Fruit fly (Drosophila melanogaster) whole organism, embryonic: Measurements from ENCODE around the gene CG33514.

ENCODE experiments used
- Blimp-1 ChIP-seq: fragments of 200-800 bp; sonication (Bioruptor generic); optimal IDR thresholded peaks from 3 replicates; lab custom pipeline; 2018; ENCODE audit warnings: missing biosample characterization, missing genetic modification characterization, mild to moderate bottlenecking, moderate library complexity, missing genetic modification reagents
- CG10321 ChIP-seq: fragments of 200-800 bp; sonication (Bioruptor generic); IDR thresholded peaks from 2 replicates; pipeline ENCODE4 v1.3.6; 2022; ENCODE audit warnings: missing biosample characterization, missing genetic modification characterization
- CG10565 ChIP-seq: fragments of 200-800 bp; sonication (Bioruptor generic); optimal IDR thresholded peaks from 3 replicates; lab custom pipeline; 2016; ENCODE audit warnings: missing biosample characterization, mild to moderate bottlenecking, missing genetic modification characterization
- CG11093 ChIP-seq: fragments of 200-800 bp; sonication (Bioruptor generic); IDR thresholded peaks from 3 replicates; pipeline ENCODE4 v1.3.6; 2022; ENCODE audit warnings: missing biosample characterization, missing genetic modification characterization
- CG12942 ChIP-seq: fragments of 200-800 bp; sonication (Bioruptor generic); optimal IDR thresholded peaks from 3 replicates; lab custom pipeline; 2016; ENCODE audit warnings: missing biosample characterization, missing genetic modification characterization
- CG13123 ChIP-seq: fragments of 200-800 bp; sonication (Bioruptor generic); optimal IDR thresholded peaks from 2 replicates; lab custom pipeline; 2016; ENCODE audit warnings: missing biosample characterization, missing genetic modification characterization
- CG13624 ChIP-seq: fragments of 200-800 bp; sonication (Bioruptor generic); optimal IDR thresholded peaks from 2 replicates; lab custom pipeline; 2016; ENCODE audit warnings: missing biosample characterization, missing genetic modification characterization
- CG14710 ChIP-seq: fragments of 200-800 bp; sonication (Bioruptor generic); optimal IDR thresholded peaks from 3 replicates; lab custom pipeline; 2019; ENCODE audit warnings: missing biosample characterization, mild to moderate bottlenecking, missing genetic modification characterization, moderate library complexity
- CG15479 ChIP-seq: fragments of 200-800 bp; sonication (Bioruptor generic); optimal IDR thresholded peaks from 3 replicates; lab custom pipeline; 2019; ENCODE audit warnings: missing biosample characterization, mild to moderate bottlenecking, missing genetic modification characterization, moderate library complexity
- CG1602 ChIP-seq: fragments of 200-800 bp; sonication (Bioruptor generic); optimal IDR thresholded peaks from 3 replicates; lab custom pipeline; 2016; ENCODE audit warnings: missing biosample characterization, missing genetic modification characterization
- CG18011 ChIP-seq: fragments of 200-800 bp; sonication (Bioruptor generic); optimal IDR thresholded peaks from 2 replicates; lab custom pipeline; 2017; ENCODE audit warnings: missing biosample characterization, missing genetic modification characterization, mild to moderate bottlenecking, moderate library complexity, missing genotype
- CG18262 ChIP-seq: fragments of 200-800 bp; optimal IDR thresholded peaks from 3 replicates; lab custom pipeline; 2019; ENCODE audit warnings: missing biosample characterization, mild to moderate bottlenecking, missing genetic modification characterization, moderate library complexity
- CG1832 ChIP-seq: fragments of 200-800 bp; sonication (Bioruptor generic); optimal IDR thresholded peaks from 2 replicates; lab custom pipeline; 2017; ENCODE audit warnings: missing biosample characterization, mild to moderate bottlenecking, missing genetic modification characterization, inconsistent platforms
- CG2199 ChIP-seq: fragments of 200-800 bp; sonication (Bioruptor generic); IDR thresholded peaks from 3 replicates; pipeline ENCODE4 v1.3.6; 2022; ENCODE audit warnings: missing biosample characterization, missing genetic modification characterization
- CG34224 ChIP-seq: fragments of 200-800 bp; sonication (Bioruptor generic); IDR thresholded peaks from 3 replicates; pipeline ENCODE4 v1.3.6; 2022; ENCODE audit warnings: missing biosample characterization, missing genetic modification characterization; ENCODE audit not compliant: partially characterized antibody
- CG34422 ChIP-seq: fragments of 200-800 bp; sonication (Bioruptor generic); IDR thresholded peaks from 3 replicates; pipeline ENCODE4 v1.3.6; 2022; ENCODE audit warnings: missing biosample characterization, missing genetic modification characterization
- CG4360 ChIP-seq: fragments of 200-800 bp; sonication (Bioruptor generic); IDR thresholded peaks from 2 replicates; pipeline ENCODE4 v1.3.6; 2022; ENCODE audit warnings: missing biosample characterization, missing genetic modification characterization
- CG4854 ChIP-seq: fragments of 200-800 bp; sonication (Bioruptor generic); optimal IDR thresholded peaks from 2 replicates; lab custom pipeline; 2016; ENCODE audit warnings: missing biosample characterization, missing genetic modification characterization, inconsistent platforms
- Dip2 ChIP-seq: fragments of 200-800 bp; sonication (Bioruptor generic); IDR thresholded peaks from 2 replicates; pipeline ENCODE4 v1.3.6; 2022; ENCODE audit warnings: missing biosample characterization, missing genetic modification characterization
- Elba2 ChIP-seq: fragments of 200-800 bp; sonication (Bioruptor generic); optimal IDR thresholded peaks from 3 replicates; lab custom pipeline; 2016; ENCODE audit warnings: missing biosample characterization, missing genetic modification characterization
- HLH54F ChIP-seq: fragments of 200-800 bp; sonication (Bioruptor generic); optimal IDR thresholded peaks from 3 replicates; lab custom pipeline; 2016; ENCODE audit warnings: missing biosample characterization, missing genetic modification characterization
- Jarid2 ChIP-seq: fragments of 200-800 bp; sonication (Bioruptor generic); optimal IDR thresholded peaks from 3 replicates; lab custom pipeline; 2017; ENCODE audit warnings: mild to moderate bottlenecking, missing biosample characterization, missing genetic modification reagents, missing genetic modification characterization
- Med ChIP-seq: fragments of 200-800 bp; sonication (Bioruptor generic); peaks from one replicate; lab custom pipeline; 2016; ENCODE audit warnings: missing biosample characterization, missing genetic modification characterization, mild to moderate bottlenecking, inconsistent platforms, moderate library complexity
- Neu2 ChIP-seq: fragments of 200-800 bp; sonication (Bioruptor generic); optimal IDR thresholded peaks from 3 replicates; lab custom pipeline; 2016; ENCODE audit warnings: missing biosample characterization, missing genetic modification characterization, borderline replicate concordance
- Nf-YC ChIP-seq: fragments of 200-800 bp; optimal IDR thresholded peaks from 3 replicates; lab custom pipeline; 2019; ENCODE audit warnings: missing biosample characterization, mild to moderate bottlenecking, missing genetic modification characterization, moderate library complexity
- NfI ChIP-seq: fragments of 200-800 bp; sonication (Bioruptor generic); optimal IDR thresholded peaks from 3 replicates; lab custom pipeline; 2018; ENCODE audit warnings: missing biosample characterization, mild to moderate bottlenecking, missing genetic modification characterization, moderate library complexity
- Trl ChIP-seq, 3 experiments: fragments of >200 bp in 2 of 3; fragments of 200-800 bp in 1 of 3; sonication (Bioruptor generic) in 1 of 3; optimal IDR thresholded peaks; 2 replicates in 1 of 3; 3 replicates in 2 of 3; lab custom pipeline; 2016 to 2017; ENCODE audit warnings: missing biosample characterization in 1 of 3, missing genetic modification characterization in 1 of 3
- ap ChIP-seq: fragments of 200-800 bp; sonication (Bioruptor generic); IDR thresholded peaks from 2 replicates; pipeline ENCODE4 v1.3.6; 2022; ENCODE audit warnings: missing biosample characterization, missing genetic modification characterization
- bbx ChIP-seq: fragments of 200-800 bp; sonication (Bioruptor generic); IDR thresholded peaks from 2 replicates; pipeline ENCODE4 v1.3.6; 2022; ENCODE audit warnings: missing biosample characterization, missing genetic modification characterization; ENCODE audit not compliant: partially characterized antibody
- bsh ChIP-seq, 2 experiments: fragments of 200-800 bp; sonication (Bioruptor generic); optimal IDR thresholded peaks; 2 replicates each; lab custom pipeline; 2017 to 2018; ENCODE audit warnings: mild to moderate bottlenecking in 2 of 2, missing biosample characterization in 2 of 2, missing genetic modification characterization in 2 of 2, moderate library complexity in 1 of 2
- chinmo ChIP-seq: fragments of 200-800 bp; sonication (Bioruptor generic); IDR thresholded peaks from 4 replicates; pipeline ENCODE4 v1.3.6; 2022; ENCODE audit warnings: missing biosample characterization, missing genetic modification characterization; ENCODE audit not compliant: partially characterized antibody
- chm ChIP-seq: fragments of 200-800 bp; sonication (Bioruptor generic); IDR thresholded peaks from 2 replicates; pipeline ENCODE4 v1.3.6; 2022; ENCODE audit warnings: missing biosample characterization, missing genetic modification characterization
- ci ChIP-seq: fragments of 200-800 bp; sonication (Bioruptor generic); IDR thresholded peaks from 3 replicates; pipeline ENCODE4 v1.3.6; 2022; ENCODE audit warnings: missing biosample characterization, missing genetic modification characterization
- dati ChIP-seq: fragments of 200-800 bp; sonication (Bioruptor generic); IDR thresholded peaks from 2 replicates; pipeline ENCODE4 v1.3.6; 2022; ENCODE audit warnings: missing biosample characterization, missing genetic modification characterization
- esg ChIP-seq: fragments of 200-800 bp; sonication (Bioruptor generic); conservative IDR thresholded peaks from 2 replicates; pipeline ENCODE4 v1.3.6; 2022; ENCODE audit warnings: missing biosample characterization, missing genetic modification characterization
- insv ChIP-seq, 2 experiments: fragments of 200-800 bp; sonication (Bioruptor generic); optimal IDR thresholded peaks; 3 replicates each; lab custom pipeline; 2016 to 2018; ENCODE audit warnings: missing biosample characterization in 2 of 2, missing genetic modification characterization in 2 of 2
- kay ChIP-seq: fragments of 200-800 bp; sonication (Bioruptor generic); optimal IDR thresholded peaks from 2 replicates; lab custom pipeline; 2016; ENCODE audit warnings: missing biosample characterization, missing genetic modification characterization
- lbe ChIP-seq: fragments of 200-800 bp; sonication (Bioruptor generic); optimal IDR thresholded peaks from 2 replicates; lab custom pipeline; 2016; ENCODE audit warnings: missing biosample characterization, mild to moderate bottlenecking, missing genetic modification characterization
- nerfin-1 ChIP-seq: fragments of 200-800 bp; sonication (Bioruptor generic); optimal IDR thresholded peaks from 3 replicates; lab custom pipeline; 2019; ENCODE audit warnings: missing biosample characterization, mild to moderate bottlenecking, missing genetic modification characterization, moderate library complexity
- nom ChIP-seq: fragments of 200-800 bp; sonication (Bioruptor generic); optimal IDR thresholded peaks from 2 replicates; lab custom pipeline; 2017; ENCODE audit warnings: missing biosample characterization, missing genetic modification characterization, mild to moderate bottlenecking, moderate library complexity, missing genetic modification reagents
- phol ChIP-seq: fragments of 200-800 bp; sonication (Bioruptor generic); optimal IDR thresholded peaks from 3 replicates; lab custom pipeline; 2018; ENCODE audit warnings: missing biosample characterization, mild to moderate bottlenecking, missing genetic modification characterization, moderate library complexity
- pros ChIP-seq: fragments of 200-800 bp; sonication (Bioruptor generic); optimal IDR thresholded peaks from 3 replicates; lab custom pipeline; 2019; ENCODE audit warnings: missing biosample characterization, mild to moderate bottlenecking, missing genetic modification characterization, moderate library complexity
- sens ChIP-seq: fragments of 200-800 bp; sonication (Bioruptor generic); peaks from one replicate; lab custom pipeline; 2016; ENCODE audit warnings: missing biosample characterization, missing genetic modification characterization
- sqz ChIP-seq: fragments of 200-800 bp; sonication (Bioruptor generic); optimal IDR thresholded peaks from 3 replicates; lab custom pipeline; 2018; ENCODE audit warnings: missing biosample characterization, mild to moderate bottlenecking, missing genetic modification characterization
- sr ChIP-seq: fragments of 200-800 bp; sonication (Bioruptor generic); IDR thresholded peaks from 3 replicates; pipeline ENCODE4 v1.3.6; 2022; ENCODE audit warnings: missing biosample characterization, missing genetic modification characterization
- tup ChIP-seq: fragments of 200-800 bp; sonication (Bioruptor generic); optimal IDR thresholded peaks from 2 replicates; lab custom pipeline; 2016; ENCODE audit warnings: missing biosample characterization, mild to moderate bottlenecking, missing genetic modification characterization, moderate library complexity
- vvl ChIP-seq: fragments of 200-800 bp; sonication (Bioruptor generic); IDR thresholded peaks from 2 replicates; pipeline ENCODE4 v1.3.6; 2022; ENCODE audit warnings: missing biosample characterization, missing genetic modification characterization
- wdn ChIP-seq: fragments of 200-800 bp; sonication (Bioruptor generic); IDR thresholded peaks from 2 replicates; pipeline ENCODE4 v1.3.6; 2022; ENCODE audit warnings: missing biosample characterization, missing genetic modification characterization
- yki ChIP-seq: fragments of >200 bp; optimal IDR thresholded peaks from 3 replicates; lab custom pipeline; 2018
- z ChIP-seq: fragments of 200-800 bp; sonication (Bioruptor generic); IDR thresholded peaks from 3 replicates; pipeline ENCODE4 v1.3.6; 2022; ENCODE audit warnings: missing biosample characterization, missing genetic modification characterization

Gene CG33514

dm6 chr3L:4360376-4360703 is 4.9 kb upstream of the CG33514 start:
- 0 out of 3 replicates have a peak, but pooled peaks have one; percentile 68 for TF ChIP-seq CG2199 (GFP tag; lab: Robert Waterston, UW)
- no peak for TF ChIP-seq Dip2 (GFP tag; lab: Robert Waterston, UW)
- peak in 1 of 2 experiments; percentile 47 for TF ChIP-seq insv (GFP tag; optimal IDR thresholded peaks at IDR 0.05; lab: Kevin White, UChicago)
- peak; percentile 11 for TF ChIP-seq nom (GFP tag; lab: Kevin White, UChicago)
- TF ChIP-seq ap (GFP tag; lab: Robert Waterston, UW): no peak
- no peak for TF ChIP-seq wdn (GFP tag; lab: Robert Waterston, UW)
- peak; percentile 74; the same call in 2 of the 3 replicates for TF ChIP-seq z
- TF ChIP-seq CG10321 (GFP tag; lab: Robert Waterston, UW): peak; percentile 81
- peak; percentile 3 for TF ChIP-seq pros (GFP tag; lab: Kevin White, UChicago)
- no peak for TF ChIP-seq chm (GFP tag; lab: Robert Waterston, UW)
- TF ChIP-seq CG11093: no peak
- no peak for TF ChIP-seq CG12942 (GFP tag; lab: Kevin White, UChicago)
- peak; percentile 32 for TF ChIP-seq Med
- TF ChIP-seq tup (GFP tag; lab: Kevin White, UChicago): no peak
- TF ChIP-seq ci (GFP tag; lab: Robert Waterston, UW): 0 out of 3 replicates have a peak, but pooled peaks have one; percentile 21
- no peak for TF ChIP-seq CG13624 (GFP tag; lab: Kevin White, UChicago)
- peak; percentile 37 for TF ChIP-seq lbe
- no peak for TF ChIP-seq CG13123
- peak; percentile 100 for TF ChIP-seq sqz
- peak; percentile 55 for TF ChIP-seq CG1832 (GFP tag; lab: Kevin White, UChicago)
- TF ChIP-seq vvl (GFP tag; lab: Robert Waterston, UW): peak; percentile 77
- no peak for TF ChIP-seq CG18011 (GFP tag; lab: Kevin White, UChicago)
- peak; percentile 24; the same call in 1 of the 2 replicates for TF ChIP-seq bbx (GFP tag; lab: Robert Waterston, UW)
- TF ChIP-seq chinmo: peak; percentile 96
- no peak for TF ChIP-seq CG18262 (tag; lab: Kevin White, UChicago)
- TF ChIP-seq nerfin-1 (tag; lab: Kevin White, UChicago): peak; percentile 2
- TF ChIP-seq CG34224 (GFP tag; lab: Robert Waterston, UW): 0 out of 3 replicates have a peak, but pooled peaks have one; percentile 2
- no peak for TF ChIP-seq HLH54F (GFP tag; lab: Kevin White, UChicago)
- TF ChIP-seq sr (GFP tag; lab: Robert Waterston, UW): no peak
- TF ChIP-seq Nf-YC: peak; percentile 1

DNA sequence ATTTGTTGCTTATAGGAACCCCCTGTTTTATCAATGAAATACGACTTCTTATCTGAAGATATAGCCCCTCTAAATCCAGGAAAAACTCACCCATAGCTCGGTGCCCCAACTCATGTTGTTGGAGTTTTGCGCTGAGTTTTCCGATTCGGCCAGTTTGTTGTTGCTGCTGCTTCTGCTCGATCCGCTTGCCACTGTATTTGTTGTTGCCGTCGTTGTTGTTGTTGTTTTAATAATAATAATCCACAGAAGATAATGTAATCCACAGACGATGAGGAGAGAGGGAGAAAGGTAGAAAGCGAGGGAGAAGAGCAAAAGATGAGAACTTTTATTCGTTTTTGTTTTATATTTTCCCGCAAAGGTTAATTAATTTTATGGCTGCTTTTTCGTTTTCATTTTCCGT is 2.3 kb upstream of the CG33514 start:
- TF ChIP-seq Blimp-1 (GFP tag; lab: Kevin White, UChicago) (peak; percentile 44), dati (GFP tag; lab: Robert Waterston, UW) (no peak), CG4360 (peak; percentile 93), sens (peak; percentile 41), CG2199 (GFP tag; lab: Robert Waterston, UW) (peak; percentile 45; the same call in 2 of the 3 replicates)

- no peak for TF ChIP-seq NfI (GFP tag; lab: Kevin White, UChicago)
- no peak for TF ChIP-seq phol
- no peak for TF ChIP-seq esg (GFP tag; lab: Robert Waterston, UW)
- TF ChIP-seq Neu2 (GFP tag; lab: Kevin White, UChicago): peak; percentile 79
- TF ChIP-seq CG1602 (GFP tag; lab: Kevin White, UChicago): no peak
- TF ChIP-seq chinmo: no peak
- no peak for TF ChIP-seq CG14710 (tag; lab: Kevin White, UChicago)
- TF ChIP-seq kay (GFP tag; lab: Kevin White, UChicago): no peak
- TF ChIP-seq CG34422 (GFP tag; lab: Robert Waterston, UW): no peak
- peak; percentile 78 for TF ChIP-seq CG15479
- no peak for TF ChIP-seq CG10565 (GFP tag; lab: Kevin White, UChicago)
- peak; percentile 44 for TF ChIP-seq yki
- TF ChIP-seq Trl (optimal IDR thresholded peaks at IDR 0.05; lab: Kevin White, UChicago): peak; percentile 22 to 71
- no peak for TF ChIP-seq Trl (GFP tag; optimal IDR thresholded peaks at IDR 0.05; lab: Kevin White, UChicago)
- peak in 1 of 2 experiments; percentile 4 for TF ChIP-seq bsh (GFP tag; optimal IDR thresholded peaks at IDR 0.05; lab: Kevin White, UChicago)
- TF ChIP-seq Jarid2: no peak
- no peak for TF ChIP-seq CG4854 (GFP tag; lab: Kevin White, UChicago)
- TF ChIP-seq Elba2: peak; percentile 93
Observed at dm6 chr3L:4363484-4363883, 1.8 kb upstream of the CG33514 start.
